Fruit fly (Drosophila melanogaster): ENCODE measurements around the gene GstD6.
A peak's percentile ranks its signal among the peaks of the same experiment; 100 is the strongest.

GstD6 gene

DNA sequence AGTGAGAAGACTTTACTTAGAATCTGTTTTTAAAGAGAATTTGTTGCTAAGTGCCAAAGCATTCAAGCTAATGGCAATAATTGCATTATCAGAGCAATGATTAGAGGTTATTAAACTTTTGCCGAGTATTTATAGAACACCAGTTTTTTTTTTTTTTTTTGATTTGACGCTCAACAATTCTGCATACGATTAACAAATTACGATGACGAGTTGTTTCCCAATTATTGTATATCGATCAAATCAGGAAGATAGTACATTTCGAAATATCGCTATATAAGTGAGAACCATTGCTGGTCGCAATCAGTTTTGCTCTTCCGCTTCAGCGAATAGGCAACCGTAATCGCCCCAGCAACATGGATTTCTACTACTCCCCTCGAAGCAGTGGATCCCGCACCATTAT lies 3.1 kb upstream of the GstD6 start, which contains the start of gene GstD4:
GstD4 (plus strand) TSS at position 301 of the 400 bp plus-strand sequence.
- no peak for TF ChIP-seq ssp (GFP tag; IDR thresholded peaks at IDR 0.05)
- TF ChIP-seq exex (tag; optimal IDR thresholded peaks at IDR 0.05), result peak; percentile 23
- TF ChIP-seq stc (GFP tag; IDR thresholded peaks at IDR 0.05), result no peak
- no peak for TF ChIP-seq ind (GFP tag; optimal IDR thresholded peaks at IDR 0.05)

DNA sequence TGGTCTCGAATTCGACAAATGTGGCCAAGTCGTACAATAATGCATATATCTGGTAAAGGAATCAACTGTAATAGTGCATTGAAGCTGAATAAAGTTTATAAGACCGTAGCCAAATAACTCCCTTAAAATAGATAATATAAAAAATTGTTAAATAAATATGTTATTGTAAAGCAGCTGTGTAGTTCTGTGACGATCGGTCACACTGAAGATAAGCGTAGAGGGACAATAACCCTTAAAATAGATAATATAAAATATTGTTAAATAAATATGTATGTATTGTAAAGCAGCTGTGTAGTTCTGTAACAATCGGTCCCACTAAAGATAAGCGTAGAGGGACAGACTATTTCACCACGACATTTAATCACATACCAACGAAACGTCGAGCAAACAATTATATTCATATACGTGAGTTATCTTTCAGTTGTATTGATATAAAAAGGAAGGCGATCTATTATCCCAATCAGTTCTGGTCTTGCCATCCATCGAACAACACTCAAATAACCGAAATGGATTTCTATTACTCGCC lies 1.6 kb upstream of the GstD6 start, which contains the start of gene GstD5:
GstD5 (plus strand) TSS at position 476 of the 526 bp plus-strand sequence.
- no peak for TF ChIP-seq maf-S (GFP tag; optimal IDR thresholded peaks at IDR 0.05)
- TF ChIP-seq sob (GFP tag; IDR thresholded peaks at IDR 0.05), result no peak
- TF ChIP-seq CG10267 (tag; optimal IDR thresholded peaks at IDR 0.05), result peak; percentile 5
- TF ChIP-seq amos (GFP tag; IDR thresholded peaks at IDR 0.05; ENCODE audit: partially characterized antibody), result 0 out of 2 replicates have a peak, but pooled peaks have one; percentile 8
- no peak for TF ChIP-seq CG6689 (GFP tag; IDR thresholded peaks at IDR 0.05)
- TF ChIP-seq CG13424 (tag; optimal IDR thresholded peaks at IDR 0.05), result no peak
- no peak for TF ChIP-seq Nf-YC (tag; optimal IDR thresholded peaks at IDR 0.05)
- TF ChIP-seq exex (tag; optimal IDR thresholded peaks at IDR 0.05), result peak; percentile 62
- TF ChIP-seq Ravus (GFP tag; IDR thresholded peaks at IDR 0.05), result no peak
- TF ChIP-seq Lpt (GFP tag; optimal IDR thresholded peaks at IDR 0.05), result no peak
- no peak for TF ChIP-seq Hand (GFP tag; optimal IDR thresholded peaks at IDR 0.05)
- TF ChIP-seq CG3838 (GFP tag; optimal IDR thresholded peaks at IDR 0.05), result no peak
- no peak for TF ChIP-seq Kr (GFP tag; optimal IDR thresholded peaks at IDR 0.05)
- no peak for TF ChIP-seq seq (GFP tag; IDR thresholded peaks at IDR 0.05)
- TF ChIP-seq tna (GFP tag; IDR thresholded peaks at IDR 0.05; ENCODE audit: partially characterized antibody), result no peak
- TF ChIP-seq stwl (tag; optimal IDR thresholded peaks at IDR 0.05), result peak; percentile 98
- TF ChIP-seq cg (GFP tag; optimal IDR thresholded peaks at IDR 0.05), result peak; percentile 10
- TF ChIP-seq CG15269 (tag; optimal IDR thresholded peaks at IDR 0.05), result no peak
- no peak for TF ChIP-seq ATbp (GFP tag; optimal IDR thresholded peaks at IDR 0.05)
- peak; percentile 2 for TF ChIP-seq CG8924 (tag; optimal IDR thresholded peaks at IDR 0.05)

DNA sequence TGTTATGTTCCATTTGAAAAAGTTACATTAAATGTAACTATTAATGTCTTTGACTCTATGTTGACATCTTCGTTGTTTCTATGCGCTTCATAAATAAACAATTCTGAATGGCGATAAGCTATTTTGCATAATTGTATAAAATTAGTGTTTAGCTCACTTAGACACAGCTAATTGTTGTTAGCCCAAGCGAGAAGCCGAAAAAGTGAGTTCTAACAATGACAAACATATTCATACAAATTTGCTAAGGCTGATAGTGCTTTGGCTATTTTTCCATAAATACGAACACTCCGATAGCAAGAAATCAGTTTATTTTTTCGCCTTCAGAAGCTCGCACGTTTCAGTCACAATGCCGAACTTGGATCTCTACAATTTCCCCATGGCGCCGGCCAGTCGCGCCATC lies 1.3 kb downstream of the GstD6 start, which contains the start of gene GstD7:
GstD7 (plus strand) TSS at position 301 of the 400 bp plus-strand sequence.
- no peak for TF ChIP-seq gcm (GFP tag; optimal IDR thresholded peaks at IDR 0.05)
- TF ChIP-seq Hsf (GFP tag; optimal IDR thresholded peaks at IDR 0.05), result no peak
- TF ChIP-seq CG4360 (GFP tag; IDR thresholded peaks at IDR 0.05), result no peak
- TF ChIP-seq tll (GFP tag; optimal IDR thresholded peaks at IDR 0.05), result no peak
- TF ChIP-seq sim (GFP tag; IDR thresholded peaks at IDR 0.05), result no peak
- TF ChIP-seq Sry-β (GFP tag; optimal IDR thresholded peaks at IDR 0.05), result no peak
- no peak for TF ChIP-seq CG10366 (GFP tag; IDR thresholded peaks at IDR 0.05)
- no peak for TF ChIP-seq CG13287 (GFP tag; IDR thresholded peaks at IDR 0.05; ENCODE audit: partially characterized antibody)
- no peak for TF ChIP-seq slbo (GFP tag; IDR thresholded peaks at IDR 0.05)
- TF ChIP-seq maf-S (GFP tag; optimal IDR thresholded peaks at IDR 0.05), result no peak
- TF ChIP-seq CG1603 (tag; optimal IDR thresholded peaks at IDR 0.05), result no peak
- TF ChIP-seq Abd-B (GFP tag; optimal IDR thresholded peaks at IDR 0.05), result no peak
- no peak for TF ChIP-seq CG6654 (GFP tag; optimal IDR thresholded peaks at IDR 0.05)
- no peak for TF ChIP-seq row (GFP tag; IDR thresholded peaks at IDR 0.05)
- no peak for TF ChIP-seq ken (GFP tag; IDR thresholded peaks at IDR 0.05)
